Worm (Caenorhabditis elegans) whole organism, young adult: Measurements from ENCODE around the gene srd-46.

Source experiments
- B0019.2 ChIP-seq: fragments of 200-800 bp; sonication (Bioruptor generic); conservative IDR thresholded peaks from 2 replicates; pipeline ENCODE4 v1.3.6; 2022; ENCODE audit warnings: missing genetic modification reagents, missing genetic modification characterization, missing compliant biosample characterization
- C17E4.6 ChIP-seq: fragments of 200-800 bp; sonication (Bioruptor generic); IDR thresholded peaks from 2 replicates; pipeline ENCODE4 v1.3.6; 2022; ENCODE audit warnings: missing genetic modification reagents, missing genetic modification characterization, missing compliant biosample characterization
- D2030.7 ChIP-seq: fragments of 200-800 bp; sonication (Bioruptor generic); IDR thresholded peaks from 2 replicates; pipeline ENCODE4 v1.3.6; 2022; ENCODE audit warnings: missing genetic modification reagents, missing genetic modification characterization, missing compliant biosample characterization
- F52B5.7 ChIP-seq: sonication (generic microtip); optimal IDR thresholded peaks from 2 replicates; lab custom pipeline; 2016; ENCODE audit warnings: mild to moderate bottlenecking, missing genetic modification characterization, missing compliant biosample characterization
- F57C9.4 ChIP-seq: sonication (generic microtip); optimal IDR thresholded peaks from 2 replicates; lab custom pipeline; 2017; ENCODE audit warnings: mild to moderate bottlenecking, missing genetic modification characterization, missing compliant biosample characterization
- K11D2.4 ChIP-seq: fragments of 200-800 bp; sonication (Bioruptor generic); IDR thresholded peaks from 2 replicates; pipeline ENCODE4 v1.3.6; 2022; ENCODE audit warnings: missing genetic modification reagents, missing genetic modification characterization, missing compliant biosample characterization
- Y53F4B.3 ChIP-seq: fragments of 200-800 bp; sonication (Bioruptor generic); IDR thresholded peaks from 2 replicates; pipeline ENCODE4 v1.3.6; 2022; ENCODE audit warnings: missing genetic modification reagents, missing genetic modification characterization, missing compliant biosample characterization
- akir-1 ChIP-seq: fragments of 200-800 bp; sonication (Bioruptor generic); optimal IDR thresholded peaks from 2 replicates; lab custom pipeline; 2018; ENCODE audit warnings: mild to moderate bottlenecking, missing genetic modification characterization, moderate library complexity, missing compliant biosample characterization
- aptf-2 ChIP-seq: fragments of 200-800 bp; sonication (Bioruptor generic); conservative IDR thresholded peaks from 2 replicates; pipeline ENCODE4 v1.3.6; 2022; ENCODE audit warnings: missing genetic modification reagents, missing genetic modification characterization, missing compliant biosample characterization
- aptf-3 ChIP-seq: fragments of 200-800 bp; sonication (Bioruptor generic); IDR thresholded peaks from 2 replicates; pipeline ENCODE4 v1.3.6; 2022; ENCODE audit warnings: missing genetic modification characterization, missing compliant biosample characterization
- bed-1 ChIP-seq: fragments of 200-800 bp; sonication (Bioruptor generic); IDR thresholded peaks from 2 replicates; pipeline ENCODE4 v1.3.6; 2022; ENCODE audit warnings: missing genetic modification reagents, missing genetic modification characterization, missing compliant biosample characterization
- ceh-79 ChIP-seq: sonication (generic microtip); optimal IDR thresholded peaks from 2 replicates; lab custom pipeline; 2017; ENCODE audit warnings: mild to moderate bottlenecking, missing genetic modification characterization, missing compliant biosample characterization
- chd-7 ChIP-seq: sonication (generic microtip); optimal IDR thresholded peaks from 2 replicates; lab custom pipeline; 2016; ENCODE audit warnings: mild to moderate bottlenecking, missing genetic modification characterization, moderate library complexity, missing compliant biosample characterization
- dpl-1 ChIP-seq: fragments of 150-350 bp; optimal IDR thresholded peaks from 2 replicates; lab custom pipeline; 2014; ENCODE audit warnings: missing biosample characterization, missing genetic modification reagents, missing genetic modification characterization
- efl-1 ChIP-seq: fragments of 150-350 bp; optimal IDR thresholded peaks from 2 replicates; lab custom pipeline; 2014; ENCODE audit warnings: missing biosample characterization, missing genetic modification reagents, missing genetic modification characterization
- egl-44 ChIP-seq: fragments of 200-800 bp; sonication (Bioruptor generic); IDR thresholded peaks from 2 replicates; pipeline ENCODE4 v1.3.6; 2022; ENCODE audit warnings: missing genetic modification reagents, missing genetic modification characterization, missing compliant biosample characterization
- egrh-3 ChIP-seq: fragments of 200-800 bp; sonication (Bioruptor generic); IDR thresholded peaks from 2 replicates; pipeline ENCODE4 v1.3.6; 2022; ENCODE audit warnings: missing genetic modification reagents, missing genetic modification characterization, missing compliant biosample characterization
- ekl-4 ChIP-seq: fragments of 200-800 bp; sonication (Bioruptor generic); IDR thresholded peaks from 2 replicates; pipeline ENCODE4 v1.3.6; 2022; ENCODE audit warnings: missing genetic modification reagents, missing genetic modification characterization, missing compliant biosample characterization
- fkh-3 ChIP-seq: sonication (generic microtip); optimal IDR thresholded peaks from 2 replicates; lab custom pipeline; 2016; ENCODE audit warnings: mild to moderate bottlenecking, missing genetic modification characterization, missing compliant biosample characterization
- gei-17 ChIP-seq: fragments of 200-800 bp; sonication (Bioruptor generic); optimal IDR thresholded peaks from 2 replicates; lab custom pipeline; 2018; ENCODE audit warnings: mild to moderate bottlenecking, missing genetic modification characterization, missing compliant biosample characterization
- hlh-12 ChIP-seq: sonication (generic microtip); optimal IDR thresholded peaks from 2 replicates; lab custom pipeline; 2016; ENCODE audit warnings: missing genetic modification characterization, missing compliant biosample characterization
- hmg-20 ChIP-seq: fragments of 200-800 bp; sonication (Bioruptor generic); IDR thresholded peaks from 2 replicates; pipeline ENCODE4 v1.3.6; 2022; ENCODE audit warnings: missing genetic modification reagents, missing genetic modification characterization, missing compliant biosample characterization
- lag-1 ChIP-seq: fragments of 200-800 bp; sonication (Bioruptor generic); IDR thresholded peaks from 2 replicates; pipeline ENCODE4 v1.3.6; 2022; ENCODE audit warnings: missing genetic modification reagents, missing genetic modification characterization, missing compliant biosample characterization
- let-607 ChIP-seq, 2 experiments: fragments of 200-800 bp in 1 of 2; sonication (Bioruptor generic) in 1 of 2; sonication (generic microtip) in 1 of 2; optimal IDR thresholded peaks; 2 replicates each; lab custom pipeline; 2016 to 2018; ENCODE audit warnings: mild to moderate bottlenecking in 2 of 2, missing compliant biosample characterization in 2 of 2, missing genetic modification characterization in 2 of 2, moderate library complexity in 2 of 2, missing genotype in 1 of 2
- lin-26 ChIP-seq: fragments of 200-800 bp; sonication (Bioruptor generic); IDR thresholded peaks from 2 replicates; pipeline ENCODE4 v1.3.6; 2022; ENCODE audit warnings: missing genetic modification reagents, missing genetic modification characterization, missing compliant biosample characterization
- lin-40 ChIP-seq: sonication (generic microtip); optimal IDR thresholded peaks from 2 replicates; lab custom pipeline; 2016; ENCODE audit warnings: missing genetic modification characterization, mild to moderate bottlenecking, missing compliant biosample characterization, missing genotype, missing genetic modification reagents
- lir-1 ChIP-seq: fragments of 200-800 bp; sonication (Bioruptor generic); conservative IDR thresholded peaks from 2 replicates; pipeline ENCODE4 v1.3.6; 2022; ENCODE audit warnings: missing genetic modification reagents, missing genetic modification characterization, missing compliant biosample characterization
- madf-10 ChIP-seq: sonication (generic microtip); optimal IDR thresholded peaks from 2 replicates; lab custom pipeline; 2016; ENCODE audit warnings: mild to moderate bottlenecking, missing genetic modification characterization, missing compliant biosample characterization
- madf-3 ChIP-seq: fragments of 200-800 bp; sonication (Bioruptor generic); IDR thresholded peaks from 2 replicates; pipeline ENCODE4 v1.3.6; 2022; ENCODE audit warnings: missing genetic modification reagents, missing genetic modification characterization, missing compliant biosample characterization
- nfya-2 ChIP-seq: fragments of 200-800 bp; sonication (Bioruptor generic); IDR thresholded peaks from 2 replicates; pipeline ENCODE4 v1.3.6; 2022; ENCODE audit warnings: missing genetic modification reagents, missing genetic modification characterization, missing compliant biosample characterization
- nhr-120 ChIP-seq: fragments of 200-800 bp; sonication (Bioruptor generic); IDR thresholded peaks from 2 replicates; pipeline ENCODE4 v1.3.6; 2022; ENCODE audit warnings: missing genetic modification characterization, missing compliant biosample characterization
- nhr-90 ChIP-seq: sonication (generic microtip); optimal IDR thresholded peaks from 2 replicates; lab custom pipeline; 2016; ENCODE audit warnings: missing genotype, mild to moderate bottlenecking, missing genetic modification characterization, missing compliant biosample characterization
- repo-1 ChIP-seq: sonication (generic microtip); optimal IDR thresholded peaks from 2 replicates; lab custom pipeline; 2017; ENCODE audit warnings: mild to moderate bottlenecking, missing genetic modification characterization, missing compliant biosample characterization
- sea-2 ChIP-seq: fragments of 200-800 bp; sonication (Bioruptor generic); IDR thresholded peaks from 2 replicates; pipeline ENCODE4 v1.3.6; 2022; ENCODE audit warnings: missing genetic modification characterization, missing compliant biosample characterization
- snpc-3.4 ChIP-seq: sonication (generic microtip); optimal IDR thresholded peaks from 2 replicates; lab custom pipeline; 2017; ENCODE audit warnings: missing genetic modification characterization, mild to moderate bottlenecking, missing compliant biosample characterization, antibody characterized with exemption, moderate library complexity, missing genotype, missing genetic modification reagents
- unc-130 ChIP-seq: sonication (generic microtip); optimal IDR thresholded peaks from 2 replicates; lab custom pipeline; 2016; ENCODE audit warnings: missing genetic modification reagents, missing genetic modification characterization, missing compliant biosample characterization
- unc-62 ChIP-seq: fragments of 150-350 bp; optimal IDR thresholded peaks from 2 replicates; lab custom pipeline; 2014; ENCODE audit warnings: missing biosample characterization, missing genetic modification reagents, missing genetic modification characterization
- ztf-18 ChIP-seq: sonication (generic microtip); optimal IDR thresholded peaks from 2 replicates; lab custom pipeline; 2016; ENCODE audit warnings: missing genotype, mild to moderate bottlenecking, missing genetic modification characterization, missing compliant biosample characterization
- ztf-22 ChIP-seq: fragments of 200-800 bp; sonication (Bioruptor generic); optimal IDR thresholded peaks from 2 replicates; lab custom pipeline; 2018; ENCODE audit warnings: mild to moderate bottlenecking, missing genetic modification characterization, moderate library complexity, missing compliant biosample characterization
- ztf-28 ChIP-seq: fragments of 200-800 bp; sonication (Bioruptor generic); IDR thresholded peaks from 2 replicates; pipeline ENCODE4 v1.3.6; 2022; ENCODE audit warnings: missing genetic modification reagents, missing genetic modification characterization, missing compliant biosample characterization

Gene srd-46

DNA sequence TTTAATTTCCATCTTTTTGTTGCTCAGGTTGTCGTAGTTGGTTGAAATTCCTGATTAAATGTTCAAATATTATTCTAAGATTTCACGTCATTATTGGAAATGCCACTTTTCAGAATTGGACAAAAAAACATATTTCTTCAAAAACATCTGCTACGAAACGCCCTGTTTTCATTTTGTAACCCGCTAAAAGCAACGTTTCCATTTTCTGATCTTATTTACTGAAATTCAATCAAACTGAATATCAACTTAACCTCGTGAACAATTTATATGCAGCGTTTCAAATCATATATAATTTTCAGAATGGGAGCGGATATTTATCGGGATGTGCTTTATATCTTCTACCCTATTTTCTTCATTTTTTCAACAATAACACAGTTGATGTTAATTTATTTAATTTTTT lies 8.5 kb upstream of the srd-46 start, which contains the start of gene srd-40:
srd-40 (plus strand) TSS at position 301 of the 400 bp plus-strand sequence.
- TF ChIP-seq sea-2 (no peak), C17E4.6 (GFP tag; lab: Robert Waterston, UW) (no peak), dpl-1 (GFP tag; lab: Kevin White, UChicago) (no peak), nhr-90 (no peak), hlh-12 (tag; lab: Kevin White, UChicago) (no peak), snpc-3.4 (no peak), madf-10 (tag; lab: Kevin White, UChicago) (no peak), F52B5.7 (no peak), gei-17 (GFP tag; lab: Kevin White, UChicago) (no peak), unc-130 (GFP tag; lab: Kevin White, UChicago) (no peak), unc-62 (GFP tag; lab: Kevin White, UChicago) (no peak), B0019.2 (GFP tag; lab: Robert Waterston, UW) (no peak), bed-1 (no peak)

DNA sequence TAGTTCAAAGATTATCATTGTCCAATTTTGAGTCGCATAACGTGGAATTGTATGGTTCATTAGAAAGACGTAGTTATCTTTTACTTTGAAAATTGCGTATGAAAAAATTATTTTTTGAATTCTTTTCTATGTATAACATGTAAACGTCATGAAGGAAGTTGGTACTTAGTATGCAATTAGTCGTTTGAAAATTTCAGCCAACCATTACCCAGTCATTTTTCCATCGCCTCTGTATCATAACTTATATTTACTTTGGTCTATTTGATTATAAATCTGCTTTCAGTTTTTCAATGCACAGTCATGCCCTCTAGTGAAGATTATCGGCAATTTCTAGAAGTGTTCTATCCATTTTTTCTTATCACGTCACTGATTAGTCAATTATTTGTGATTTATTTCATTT lies 5.5 kb upstream of the srd-46 start, which contains the start of gene srd-41:
srd-41 (plus strand) TSS at position 301 of the 400 bp plus-strand sequence.
- TF ChIP-seq F57C9.4 (tag; lab: Kevin White, UChicago) (no peak), nfya-2 (no peak), egrh-3 (GFP tag; lab: Robert Waterston, UW) (no peak), efl-1 (GFP tag; lab: Kevin White, UChicago) (no peak), hmg-20 (GFP tag; lab: Robert Waterston, UW) (no peak)
- TF ChIP-seq, all 124 proteins: peak for 0

DNA sequence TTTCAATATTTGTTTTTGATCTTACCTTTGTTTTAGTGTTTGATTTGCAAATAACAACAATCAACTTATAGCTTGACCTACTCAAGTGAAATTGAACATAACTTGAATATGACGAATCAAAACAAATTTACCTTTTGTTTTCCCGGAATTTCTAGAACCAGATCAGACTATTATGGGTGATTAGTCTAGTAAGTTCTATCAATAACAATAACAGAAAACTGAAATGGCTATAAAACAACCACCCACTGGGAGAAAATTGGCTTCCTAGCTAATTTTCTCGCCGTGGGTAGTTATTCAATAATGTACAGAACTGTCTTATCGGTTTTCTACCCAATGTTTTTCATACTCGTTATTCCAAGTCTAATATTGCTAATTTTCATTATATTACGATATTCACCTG lies 3.2 kb upstream of the srd-46 start, which contains the start of gene srd-45:
srd-45 (plus strand) TSS at position 301 of the 400 bp plus-strand sequence.
- no peak for TF ChIP-seq lag-1 (GFP tag; lab: Robert Waterston, UW)
- TF ChIP-seq chd-7 = no peak
- no peak for TF ChIP-seq madf-3
- no peak for TF ChIP-seq K11D2.4 (GFP tag; lab: Robert Waterston, UW)
- no peak for TF ChIP-seq egl-44 (GFP tag; lab: Robert Waterston, UW)
- no peak for TF ChIP-seq lin-26 (GFP tag; lab: Robert Waterston, UW)
- no peak for TF ChIP-seq aptf-3

DNA sequence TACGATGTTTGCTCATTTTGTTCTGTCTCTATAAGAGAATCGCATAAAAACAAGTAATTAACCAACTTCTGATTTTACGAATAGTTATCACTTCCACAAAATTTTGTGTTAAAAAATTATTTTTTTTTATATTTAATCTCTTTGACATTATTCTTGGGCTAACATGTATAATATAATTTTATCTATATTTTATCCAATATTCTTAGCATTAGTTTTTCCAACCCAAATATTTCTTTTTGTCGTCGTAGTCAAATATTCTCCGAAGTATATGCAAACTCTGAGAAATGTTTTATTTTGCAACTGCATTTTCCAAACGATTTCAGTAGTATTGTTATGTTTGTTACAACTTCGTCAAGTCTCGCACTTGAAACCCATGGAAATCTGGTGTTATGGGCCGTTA lies 1.6 kb downstream of the srd-46 start, which contains the start of gene srd-47:
srd-47 (plus strand) TSS at position 164 of the 400 bp plus-strand sequence.
- no peak for TF ChIP-seq Y53F4B.3 (GFP tag; lab: Robert Waterston, UW)
- no peak for TF ChIP-seq fkh-3 (tag; lab: Kevin White, UChicago)
- TF ChIP-seq lin-40 = no peak
- no peak for TF ChIP-seq akir-1 (GFP tag; lab: Kevin White, UChicago)
- TF ChIP-seq ceh-79 = no peak
- TF ChIP-seq ztf-18 (tag; lab: Kevin White, UChicago) = no peak
- no peak for TF ChIP-seq unc-62 (GFP tag; lab: Kevin White, UChicago)
- no peak for TF ChIP-seq let-607 (tag; optimal IDR thresholded peaks at IDR 0.05; lab: Kevin White, UChicago)
- TF ChIP-seq D2030.7 (GFP tag; lab: Robert Waterston, UW) = no peak
- TF ChIP-seq lir-1 = no peak
- no peak for TF ChIP-seq lin-26 (GFP tag; lab: Robert Waterston, UW)
- TF ChIP-seq ztf-28 (GFP tag; lab: Robert Waterston, UW) = no peak
- no peak for TF ChIP-seq aptf-2
- no peak for TF ChIP-seq ekl-4 (GFP tag; lab: Robert Waterston, UW)
- TF ChIP-seq nhr-120 (GFP tag; lab: Robert Waterston, UW) = no peak
- TF ChIP-seq ztf-22 (GFP tag; lab: Kevin White, UChicago) = no peak
- TF ChIP-seq repo-1 (tag; lab: Kevin White, UChicago) = no peak
